Fruit fly (Drosophila melanogaster) whole organism, embryonic: ENCODE results near the gene galla-2.

ENCODE experiments used
- Adf1 ChIP-seq: fragments of 200-800 bp; sonication (Bioruptor generic); IDR thresholded peaks from 2 replicates; pipeline ENCODE4 v1.3.6; 2022; ENCODE audit warnings: missing biosample characterization, missing genetic modification characterization
- Atf6 ChIP-seq: fragments of 200-800 bp; sonication (Bioruptor generic); IDR thresholded peaks from 2 replicates; pipeline ENCODE4 v1.3.6; 2022; ENCODE audit warnings: missing biosample characterization, missing genetic modification characterization
- Awh ChIP-seq: fragments of 200-800 bp; sonication (Bioruptor generic); IDR thresholded peaks from 2 replicates; pipeline ENCODE4, ENCODE4 v1.3.6; 2022; ENCODE audit warnings: missing biosample characterization, missing genetic modification characterization
- CG10321 ChIP-seq: fragments of 200-800 bp; sonication (Bioruptor generic); IDR thresholded peaks from 2 replicates; pipeline ENCODE4 v1.3.6; 2022; ENCODE audit warnings: missing biosample characterization, missing genetic modification characterization
- CG13424 ChIP-seq: fragments of 200-800 bp; sonication (Bioruptor generic); optimal IDR thresholded peaks from 2 replicates; lab custom pipeline; 2019; ENCODE audit warnings: missing biosample characterization, mild to moderate bottlenecking, missing genetic modification characterization, moderate library complexity
- CG13894 ChIP-seq: fragments of 200-800 bp; sonication (Bioruptor generic); optimal IDR thresholded peaks from 3 replicates; lab custom pipeline; 2018; ENCODE audit warnings: missing biosample characterization, mild to moderate bottlenecking, missing genetic modification characterization, moderate library complexity
- CG2120 ChIP-seq: fragments of 200-800 bp; sonication (Bioruptor generic); optimal IDR thresholded peaks from 3 replicates; lab custom pipeline; 2016; ENCODE audit warnings: missing biosample characterization, missing genetic modification characterization
- CG2889 ChIP-seq: fragments of 200-800 bp; sonication (Bioruptor generic); IDR thresholded peaks from 3 replicates; pipeline ENCODE4 v1.3.6; 2022; ENCODE audit warnings: missing biosample characterization, missing genetic modification characterization
- CG32772 ChIP-seq: fragments of 200-800 bp; sonication (Bioruptor generic); IDR thresholded peaks from 2 replicates; pipeline ENCODE4 v1.3.6; 2022; ENCODE audit warnings: missing biosample characterization, missing genetic modification characterization
- CG34224 ChIP-seq: fragments of 200-800 bp; sonication (Bioruptor generic); IDR thresholded peaks from 3 replicates; pipeline ENCODE4 v1.3.6; 2022; ENCODE audit warnings: missing biosample characterization, missing genetic modification characterization; ENCODE audit not compliant: partially characterized antibody
- CG43689 ChIP-seq: fragments of 200-800 bp; sonication (Bioruptor generic); IDR thresholded peaks from 2 replicates; pipeline ENCODE4 v1.3.6; 2022; ENCODE audit warnings: missing biosample characterization, missing genetic modification characterization
- CG6765 ChIP-seq: fragments of 200-800 bp; sonication (Bioruptor generic); optimal IDR thresholded peaks from 3 replicates; lab custom pipeline; 2017; ENCODE audit warnings: missing biosample characterization, mild to moderate bottlenecking, missing genetic modification characterization
- CG7987 ChIP-seq: fragments of 200-800 bp; sonication (Bioruptor generic); optimal IDR thresholded peaks from 2 replicates; lab custom pipeline; 2018; ENCODE audit warnings: missing biosample characterization, mild to moderate bottlenecking, missing genetic modification characterization, moderate library complexity
- CG8359 ChIP-seq: fragments of 200-800 bp; sonication (Bioruptor generic); optimal IDR thresholded peaks from 2 replicates; lab custom pipeline; 2017; ENCODE audit warnings: missing biosample characterization, mild to moderate bottlenecking, missing genetic modification characterization, borderline replicate concordance
- Dip2 ChIP-seq: fragments of 200-800 bp; sonication (Bioruptor generic); IDR thresholded peaks from 2 replicates; pipeline ENCODE4 v1.3.6; 2022; ENCODE audit warnings: missing biosample characterization, missing genetic modification characterization
- Fer3 ChIP-seq: fragments of 200-800 bp; sonication (Bioruptor generic); optimal IDR thresholded peaks from 2 replicates; lab custom pipeline; 2018; ENCODE audit warnings: missing biosample characterization, mild to moderate bottlenecking, missing genetic modification characterization, moderate library complexity
- Hr39 ChIP-seq: fragments of >200 bp; optimal IDR thresholded peaks from 2 replicates; lab custom pipeline; 2017
- Hr51 ChIP-seq, 2 experiments: fragments of 200-800 bp; sonication (Bioruptor generic); optimal IDR thresholded peaks; 2 replicates in 1 of 2; 3 replicates in 1 of 2; lab custom pipeline; 2016 to 2018; ENCODE audit warnings: missing biosample characterization in 2 of 2, missing genetic modification characterization in 2 of 2, mild to moderate bottlenecking in 1 of 2, moderate library complexity in 1 of 2
- MESR4 ChIP-seq: fragments of 200-800 bp; sonication (Bioruptor generic); optimal IDR thresholded peaks from 2 replicates; lab custom pipeline; 2018; ENCODE audit warnings: missing biosample characterization, mild to moderate bottlenecking, missing genetic modification characterization, moderate library complexity
- Mes4 ChIP-seq: fragments of 200-800 bp; sonication (Bioruptor generic); optimal IDR thresholded peaks from 2 replicates; lab custom pipeline; 2016; ENCODE audit warnings: missing biosample characterization, missing genetic modification characterization
- Ptx1 ChIP-seq: fragments of 200-800 bp; sonication (Bioruptor generic); IDR thresholded peaks from 2 replicates; pipeline ENCODE4 v1.3.6; 2022; ENCODE audit warnings: missing biosample characterization, missing genetic modification characterization
- Ravus ChIP-seq: fragments of 200-800 bp; sonication (Bioruptor generic); IDR thresholded peaks from 2 replicates; pipeline ENCODE4 v1.3.6; 2022; ENCODE audit warnings: missing biosample characterization, missing genetic modification characterization
- Rx ChIP-seq: fragments of 200-800 bp; sonication (Bioruptor generic); IDR thresholded peaks from 2 replicates; pipeline ENCODE4 v1.3.6; 2022; ENCODE audit warnings: missing biosample characterization, missing genetic modification characterization
- Six4 ChIP-seq: fragments of 200-800 bp; sonication (Bioruptor generic); optimal IDR thresholded peaks from 2 replicates; lab custom pipeline; 2016; ENCODE audit warnings: missing biosample characterization, missing genetic modification characterization
- Sry-δ ChIP-seq: fragments of 200-800 bp; sonication (Bioruptor generic); optimal IDR thresholded peaks from 2 replicates; lab custom pipeline; 2016; ENCODE audit warnings: missing biosample characterization, missing genetic modification characterization
- Vsx1 ChIP-seq: fragments of 200-800 bp; sonication (Bioruptor generic); optimal IDR thresholded peaks from 2 replicates; lab custom pipeline; 2017; ENCODE audit warnings: missing biosample characterization, mild to moderate bottlenecking, missing genetic modification characterization, missing genetic modification reagents
- al ChIP-seq: fragments of 200-800 bp; sonication (Bioruptor generic); IDR thresholded peaks from 2 replicates; pipeline ENCODE4 v1.3.6; 2022; ENCODE audit warnings: missing biosample characterization, missing genetic modification characterization
- amos ChIP-seq: fragments of 200-800 bp; sonication (Bioruptor generic); IDR thresholded peaks from 2 replicates; pipeline ENCODE4 v1.3.6; 2022; ENCODE audit warnings: missing biosample characterization, missing genetic modification characterization; ENCODE audit not compliant: partially characterized antibody
- aop ChIP-seq: fragments of 200-800 bp; sonication (Bioruptor generic); IDR thresholded peaks from 2 replicates; pipeline ENCODE4 v1.3.6; 2022; ENCODE audit warnings: missing biosample characterization, missing genetic modification characterization
- cato ChIP-seq: fragments of 200-800 bp; sonication (Bioruptor generic); optimal IDR thresholded peaks from 2 replicates; lab custom pipeline; 2016; ENCODE audit warnings: missing biosample characterization, missing genetic modification characterization, borderline replicate concordance
- croc ChIP-seq: fragments of 200-800 bp; sonication (Bioruptor generic); conservative IDR thresholded peaks from 3 replicates; pipeline ENCODE4 v1.3.6; 2022; ENCODE audit warnings: missing biosample characterization, missing genetic modification characterization
- da ChIP-seq: fragments of 200-800 bp; sonication (Bioruptor generic); optimal IDR thresholded peaks from 2 replicates; lab custom pipeline; 2016; ENCODE audit warnings: missing biosample characterization, missing genetic modification characterization
- dm ChIP-seq: fragments of 200-800 bp; sonication (Bioruptor generic); optimal IDR thresholded peaks from 3 replicates; lab custom pipeline; 2016; ENCODE audit warnings: missing biosample characterization, missing genetic modification characterization
- dpn ChIP-seq, 2 experiments: fragments of 200-800 bp; sonication (Bioruptor generic); optimal IDR thresholded peaks; 3 replicates each; lab custom pipeline; 2016; ENCODE audit warnings: missing biosample characterization in 2 of 2, missing genetic modification characterization in 2 of 2
- ems ChIP-seq: fragments of 200-800 bp; sonication (Bioruptor generic); optimal IDR thresholded peaks from 3 replicates; lab custom pipeline; 2016; ENCODE audit warnings: missing biosample characterization, missing genetic modification characterization
- fd64A ChIP-seq: fragments of 200-800 bp; sonication (Bioruptor generic); optimal IDR thresholded peaks from 3 replicates; lab custom pipeline; 2018; ENCODE audit warnings: missing biosample characterization, mild to moderate bottlenecking, missing genetic modification characterization
- gce ChIP-seq: fragments of 200-800 bp; sonication (Bioruptor generic); IDR thresholded peaks from 3 replicates; pipeline ENCODE4 v1.3.6; 2022; ENCODE audit warnings: missing biosample characterization, missing genetic modification characterization
- gt ChIP-seq: fragments of 200-800 bp; sonication (Bioruptor generic); IDR thresholded peaks from 2 replicates; pipeline ENCODE4 v1.3.6; 2022; ENCODE audit warnings: missing biosample characterization, missing genetic modification characterization
- ham ChIP-seq: fragments of 200-800 bp; sonication (Bioruptor generic); IDR thresholded peaks from 2 replicates; pipeline ENCODE4 v1.3.6; 2022; ENCODE audit warnings: missing biosample characterization, missing genetic modification characterization
- hkb ChIP-seq, 2 experiments: fragments of 200-800 bp in 1 of 2; fragments of >200 bp in 1 of 2; sonication (Bioruptor generic) in 1 of 2; IDR thresholded peaks in 1 of 2; optimal IDR thresholded peaks in 1 of 2; 2 replicates each; pipeline versions ENCODE4 v1.3.6 to Lab custom; 2017 to 2022; ENCODE audit warnings: missing biosample characterization in 1 of 2, missing genetic modification characterization in 1 of 2
- hth ChIP-seq: fragments of >200 bp; optimal IDR thresholded peaks from 2 replicates; lab custom pipeline; 2017; ENCODE audit warnings: inconsistent platforms
- jigr1 ChIP-seq: fragments of 200-800 bp; sonication (Bioruptor generic); IDR thresholded peaks from 3 replicates; pipeline ENCODE4 v1.3.6; 2022; ENCODE audit warnings: missing biosample characterization, missing genetic modification characterization
- klu ChIP-seq: fragments of 200-800 bp; sonication (Bioruptor generic); IDR thresholded peaks from 2 replicates; pipeline ENCODE4 v1.3.6; 2022; ENCODE audit warnings: missing biosample characterization, missing genetic modification characterization
- nom ChIP-seq: fragments of 200-800 bp; sonication (Bioruptor generic); optimal IDR thresholded peaks from 2 replicates; lab custom pipeline; 2017; ENCODE audit warnings: missing biosample characterization, missing genetic modification characterization, mild to moderate bottlenecking, moderate library complexity, missing genetic modification reagents
- onecut ChIP-seq: fragments of 200-800 bp; sonication (Bioruptor generic); IDR thresholded peaks from 2 replicates; pipeline ENCODE4 v1.3.6; 2022; ENCODE audit warnings: missing biosample characterization, missing genetic modification characterization
- org-1 ChIP-seq: fragments of 200-800 bp; sonication (Bioruptor generic); optimal IDR thresholded peaks from 2 replicates; lab custom pipeline; 2017; ENCODE audit warnings: missing biosample characterization, missing genetic modification characterization
- pnt ChIP-seq: fragments of 200-800 bp; sonication (Bioruptor generic); optimal IDR thresholded peaks from 3 replicates; lab custom pipeline; 2016; ENCODE audit warnings: missing biosample characterization, missing genetic modification characterization
- rib ChIP-seq: fragments of 200-800 bp; sonication (Bioruptor generic); IDR thresholded peaks from 2 replicates; pipeline ENCODE4 v1.3.6; 2022; ENCODE audit warnings: missing biosample characterization, missing genetic modification characterization
- ttk ChIP-seq: fragments of 200-800 bp; sonication (Bioruptor generic); IDR thresholded peaks from 2 replicates; pipeline ENCODE4 v2.1.2; 2022; ENCODE audit warnings: missing biosample characterization, missing genetic modification characterization
- vnd ChIP-seq: fragments of 200-800 bp; sonication (Bioruptor generic); IDR thresholded peaks from 3 replicates; pipeline ENCODE4 v1.3.6; 2022; ENCODE audit warnings: missing biosample characterization, missing genetic modification characterization; ENCODE audit not compliant: partially characterized antibody
- zf30C ChIP-seq: fragments of 200-800 bp; sonication (Bioruptor generic); optimal IDR thresholded peaks from 3 replicates; lab custom pipeline; 2018; ENCODE audit warnings: missing biosample characterization, mild to moderate bottlenecking, missing genetic modification characterization

galla-2 gene

dm6 chr3L:10856534-10857030 is 26.1 kb upstream of the galla-2 start (continued):
- peak; percentile 57; the same call in 1 of the 2 replicates for TF ChIP-seq Awh (GFP tag; lab: Robert Waterston, UW)
- no peak for TF ChIP-seq croc
- TF ChIP-seq aop (GFP tag; lab: Robert Waterston, UW) = no peak
- TF ChIP-seq zf30C (GFP tag; lab: Kevin White, UChicago) = peak; percentile 48
- peak; percentile 22 for TF ChIP-seq Sry-δ
- TF ChIP-seq pnt (GFP tag; lab: Kevin White, UChicago) = no peak
- peak; percentile 86 for TF ChIP-seq Adf1
- peak; percentile 77 for TF ChIP-seq rib (GFP tag; lab: Robert Waterston, UW)
- peak; percentile 73 for TF ChIP-seq CG7987 (GFP tag; lab: Kevin White, UChicago)
- TF ChIP-seq CG2889 = no peak
- 0 out of 2 replicates have a peak, but pooled peaks have one; percentile 11 for TF ChIP-seq Ptx1 (GFP tag; lab: Robert Waterston, UW)
- no peak for TF ChIP-seq Dip2 (GFP tag; lab: Robert Waterston, UW)
- no peak for TF ChIP-seq Hr39 (lab: Kevin White, UChicago)
- no peak for TF ChIP-seq CG43689
- TF ChIP-seq Mes4 = peak; percentile 42
- peak; percentile 37 to 53 for TF ChIP-seq Hr51 (GFP tag; optimal IDR thresholded peaks at IDR 0.05; lab: Kevin White, UChicago)
- TF ChIP-seq gce = no peak
- TF ChIP-seq dm (GFP tag; lab: Kevin White, UChicago) = peak; percentile 49
- peak; percentile 50 for TF ChIP-seq Six4 (GFP tag; lab: Kevin White, UChicago)
- 0 out of 2 replicates have a peak, but pooled peaks have one; percentile 27 for TF ChIP-seq ham (GFP tag; lab: Robert Waterston, UW)
- no peak for TF ChIP-seq org-1 (GFP tag; lab: Kevin White, UChicago)
- TF ChIP-seq gt (GFP tag; lab: Robert Waterston, UW) = no peak
- TF ChIP-seq al (GFP tag; lab: Robert Waterston, UW) = no peak
- TF ChIP-seq ems (GFP tag; lab: Kevin White, UChicago) = peak; percentile 19
- peak; percentile 87 for TF ChIP-seq CG13894 (tag; lab: Kevin White, UChicago)
- TF ChIP-seq dpn (GFP tag; optimal IDR thresholded peaks at IDR 0.05; lab: Kevin White, UChicago) = no peak
- TF ChIP-seq nom (GFP tag; lab: Kevin White, UChicago) = peak; percentile 47
- no peak for TF ChIP-seq hkb (optimal IDR thresholded peaks at IDR 0.05; lab: Kevin White, UChicago)
- TF ChIP-seq hkb (GFP tag; IDR thresholded peaks at IDR 0.05; lab: Robert Waterston, UW) = peak; percentile 56
- peak; percentile 15 for TF ChIP-seq CG13424 (tag; lab: Kevin White, UChicago)
- no peak for TF ChIP-seq jigr1 (GFP tag; lab: Robert Waterston, UW)
- no peak for TF ChIP-seq MESR4 (GFP tag; lab: Kevin White, UChicago)
- no peak for TF ChIP-seq CG6765
- TF ChIP-seq Fer3 (tag; lab: Kevin White, UChicago) = no peak
- TF ChIP-seq CG34224 = no peak; the same call in 2 of the 3 replicates
- peak; percentile 23; the same call in 1 of the 3 replicates for TF ChIP-seq vnd (GFP tag; lab: Robert Waterston, UW)
- TF ChIP-seq cato (GFP tag; lab: Kevin White, UChicago) = no peak
- peak; percentile 24; the same call in 1 of the 2 replicates for TF ChIP-seq amos
- no peak for TF ChIP-seq Rx (GFP tag; lab: Robert Waterston, UW)
- TF ChIP-seq fd64A (GFP tag; lab: Kevin White, UChicago) = peak; percentile 18
- TF ChIP-seq da (GFP tag; lab: Kevin White, UChicago) = peak; percentile 84
- no peak for TF ChIP-seq Ravus (GFP tag; lab: Robert Waterston, UW)
- no peak for TF ChIP-seq klu (GFP tag; lab: Robert Waterston, UW)
- TF ChIP-seq hth (lab: Kevin White, UChicago) = no peak
- TF ChIP-seq onecut (GFP tag; lab: Robert Waterston, UW) = peak; percentile 48
- TF ChIP-seq ttk = 0 out of 2 replicates have a peak, but pooled peaks have one; percentile 8
- TF ChIP-seq CG10321 = peak; percentile 95
- TF ChIP-seq Vsx1 (GFP tag; lab: Kevin White, UChicago) = peak; percentile 51
- no peak for TF ChIP-seq CG32772
- peak; percentile 9 for TF ChIP-seq CG2120 (GFP tag; lab: Kevin White, UChicago)
- no peak for TF ChIP-seq Atf6
- no peak for TF ChIP-seq CG8359 (GFP tag; lab: Kevin White, UChicago)
